Worm (Caenorhabditis elegans) whole organism, L2 larva: Measurements from ENCODE around the gene tnc-2.

ENCODE experiments used
- R02D3.7 ChIP-seq: fragments of 150-350 bp; optimal IDR thresholded peaks from 2 replicates; lab custom pipeline; 2014; ENCODE audit warnings: missing biosample characterization, missing genetic modification characterization
- ama-1 ChIP-seq: fragments of 150-350 bp; optimal IDR thresholded peaks from 2 replicates; lab custom pipeline; 2018; ENCODE audit warnings: inconsistent platforms
- blmp-1 ChIP-seq: sonication (generic microtip); optimal IDR thresholded peaks from 2 replicates; lab custom pipeline; 2017; ENCODE audit warnings: missing genetic modification characterization, mild to moderate bottlenecking, missing compliant biosample characterization, antibody characterized with exemption, moderate library complexity; ENCODE audit not compliant: insufficient read depth
- dmd-4 ChIP-seq: sonication (generic microtip); optimal IDR thresholded peaks from 2 replicates; lab custom pipeline; 2017; ENCODE audit warnings: missing biosample characterization, missing genetic modification characterization
- nhr-12 ChIP-seq: fragments of 150-350 bp; optimal IDR thresholded peaks from 2 replicates; lab custom pipeline; 2014; ENCODE audit warnings: missing biosample characterization, missing genetic modification characterization
- nhr-237 ChIP-seq: fragments of 150-350 bp; optimal IDR thresholded peaks from 2 replicates; lab custom pipeline; 2014; ENCODE audit warnings: missing biosample characterization, missing genetic modification characterization
- skn-1 ChIP-seq: sonication (generic microtip); optimal IDR thresholded peaks from 2 replicates; lab custom pipeline; 2017; ENCODE audit warnings: missing biosample characterization, missing genetic modification characterization
- snpc-4 ChIP-seq: fragments of 150-350 bp; optimal IDR thresholded peaks from 2 replicates; lab custom pipeline; 2014; ENCODE audit warnings: missing biosample characterization, missing genetic modification characterization
- unc-39 ChIP-seq: fragments of 150-350 bp; optimal IDR thresholded peaks from 2 replicates; lab custom pipeline; 2014; ENCODE audit warnings: missing biosample characterization, missing genetic modification characterization
- unc-62 ChIP-seq: fragments of 150-350 bp; optimal IDR thresholded peaks from 2 replicates; lab custom pipeline; 2014; ENCODE audit warnings: missing biosample characterization, missing genetic modification reagents, missing genetic modification characterization
- zag-1 ChIP-seq: fragments of 150-350 bp; optimal IDR thresholded peaks from 2 replicates; lab custom pipeline; 2014; ENCODE audit warnings: missing biosample characterization, missing genetic modification characterization

- TF ChIP-seq zag-1 (tag; lab: Kevin White, UChicago) = no peak
- TF ChIP-seq nhr-237 = no peak
- no peak for TF ChIP-seq ama-1 (lab: Kevin White, UChicago)
- TF ChIP-seq unc-39 = no peak
- no peak for TF ChIP-seq dmd-4 (tag; lab: Kevin White, UChicago)
- no peak for TF ChIP-seq R02D3.7 (tag; lab: Kevin White, UChicago)
- no peak for TF ChIP-seq nhr-12
- no peak for TF ChIP-seq blmp-1 (tag; lab: Kevin White, UChicago)
- no peak for TF ChIP-seq snpc-4 (tag; lab: Kevin White, UChicago)
- no peak for TF ChIP-seq skn-1 (tag; lab: Kevin White, UChicago)
- no peak for TF ChIP-seq unc-62 (GFP tag; lab: Kevin White, UChicago)
These were observed 26.7 kb upstream of the tnc-2 start, which contains the start of gene E04D5.4 for ce11 chrII:10439976-10440375.
